Worm (Caenorhabditis elegans): ENCODE data around the gene nhr-216.

DNA sequence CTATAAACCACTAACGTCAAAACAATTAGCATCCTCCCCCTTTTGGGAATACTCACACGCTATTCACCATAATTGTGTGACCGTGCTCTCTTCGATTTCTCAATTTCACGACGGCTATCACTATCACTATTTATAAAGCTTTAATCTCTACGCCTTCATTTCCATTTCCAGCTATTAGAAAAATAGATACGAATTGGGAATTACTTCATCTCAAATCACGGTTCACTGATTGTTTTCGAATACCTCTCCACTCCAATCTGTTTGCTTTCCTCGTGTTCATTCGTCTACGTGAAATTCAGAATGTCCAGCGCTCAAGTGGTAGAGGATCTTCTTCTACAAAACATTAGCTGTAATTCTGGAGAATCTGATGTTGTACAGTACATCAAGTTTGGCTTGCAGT is 21.8 kb downstream of the nhr-216 start, which contains the start of gene srg-29:
- TF ChIP-seq aly-2 (tag; optimal IDR thresholded peaks at IDR 0.05) (no peak), nfya-1 (tag; optimal IDR thresholded peaks at IDR 0.05; ENCODE audit: insufficient read depth) (no peak), skn-1 (tag; optimal IDR thresholded peaks at IDR 0.05) (no peak), nhr-237 (tag; optimal IDR thresholded peaks at IDR 0.05) (no peak), mdl-1 (tag; optimal IDR thresholded peaks at IDR 0.05) (no peak), fos-1 (tag; optimal IDR thresholded peaks at IDR 0.05) (no peak), hmg-11 (tag; optimal IDR thresholded peaks at IDR 0.05) (no peak)

All from whole organism, L3 larva.